Worm (Caenorhabditis elegans) whole organism, L3 larva: ENCODE results near the gene nhr-109.

ENCODE experiments used
- aly-2 ChIP-seq: fragments of 150-350 bp; optimal IDR thresholded peaks from 2 replicates; lab custom pipeline; 2014; ENCODE audit warnings: missing biosample characterization, missing genetic modification characterization
- ama-1 ChIP-seq: fragments of 150-350 bp; optimal IDR thresholded peaks from 2 replicates; lab custom pipeline; 2018
- daf-12 ChIP-seq: fragments of 150-350 bp; optimal IDR thresholded peaks from 2 replicates; lab custom pipeline; 2014; ENCODE audit warnings: missing biosample characterization, missing genetic modification reagents, missing genetic modification characterization
- egl-27 ChIP-seq: sonication (generic microtip); optimal IDR thresholded peaks from 4 replicates; lab custom pipeline; 2017; ENCODE audit warnings: missing biosample characterization, missing genetic modification reagents, missing genetic modification characterization
- fos-1 ChIP-seq: fragments of 150-350 bp; optimal IDR thresholded peaks from 2 replicates; lab custom pipeline; 2014; ENCODE audit warnings: missing biosample characterization, missing genetic modification characterization
- jun-1 ChIP-seq: fragments of 150-350 bp; optimal IDR thresholded peaks from 2 replicates; lab custom pipeline; 2014; ENCODE audit warnings: missing biosample characterization, missing genetic modification reagents, missing genetic modification characterization
- lin-15B ChIP-seq: fragments of 150-350 bp; optimal IDR thresholded peaks from 2 replicates; lab custom pipeline; 2014; ENCODE audit warnings: missing biosample characterization, missing genetic modification characterization
- nhr-11 ChIP-seq: fragments of 150-350 bp; optimal IDR thresholded peaks from 2 replicates; lab custom pipeline; 2014; ENCODE audit warnings: missing biosample characterization, missing genetic modification characterization
- nhr-77 ChIP-seq: fragments of 150-350 bp; optimal IDR thresholded peaks from 2 replicates; lab custom pipeline; 2014; ENCODE audit warnings: missing biosample characterization, missing genetic modification characterization
- pqm-1 ChIP-seq: fragments of 150-350 bp; optimal IDR thresholded peaks from 2 replicates; lab custom pipeline; 2017; ENCODE audit warnings: missing biosample characterization, missing genetic modification characterization, inconsistent platforms
- skn-1 ChIP-seq: fragments of 150-350 bp; optimal IDR thresholded peaks from 2 replicates; lab custom pipeline; 2014; ENCODE audit warnings: missing biosample characterization, missing genetic modification characterization
- snpc-4 ChIP-seq: fragments of 150-350 bp; optimal IDR thresholded peaks from 2 replicates; lab custom pipeline; 2014; ENCODE audit warnings: missing biosample characterization, missing genetic modification characterization

DNA sequence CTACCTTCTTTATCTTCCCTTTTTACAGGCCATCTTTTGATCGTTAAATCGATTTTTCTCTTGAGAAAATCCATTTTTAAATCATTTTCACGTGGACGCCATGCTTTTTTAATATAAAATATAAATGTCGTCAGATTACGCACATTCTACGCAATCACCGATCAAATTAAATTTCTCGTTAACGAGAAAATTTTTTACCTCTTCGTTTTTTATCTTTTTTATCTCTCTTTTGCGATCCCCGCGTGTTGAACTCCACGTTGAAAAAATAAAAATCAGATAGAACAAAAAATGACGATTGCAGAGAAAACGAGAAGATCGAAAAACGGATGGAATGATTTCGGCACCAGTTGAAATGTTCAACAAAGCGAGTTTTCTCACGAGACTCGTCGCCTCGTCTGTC, 13.2 kb upstream of the nhr-109 start, which contains the start of gene bpnt-1:
- TF ChIP-seq skn-1 (no peak), ama-1 (no peak), fos-1 (tag; lab: Kevin White, UChicago) (no peak), pqm-1 (tag; lab: Kevin White, UChicago) (no peak), egl-27 (tag; lab: Kevin White, UChicago) (no peak), daf-12 (tag; lab: Kevin White, UChicago) (no peak), nhr-11 (no peak), nhr-77 (tag; lab: Kevin White, UChicago) (no peak), jun-1 (tag; lab: Kevin White, UChicago) (no peak), snpc-4 (no peak), lin-15B (tag; lab: Kevin White, UChicago) (no peak), aly-2 (no peak)
